Worm (Caenorhabditis elegans): ENCODE results near the gene Y51A2D.13.
A peak's percentile ranks its signal among the peaks of the same experiment; 100 is the strongest.

Gene Y51A2D.13

DNA sequence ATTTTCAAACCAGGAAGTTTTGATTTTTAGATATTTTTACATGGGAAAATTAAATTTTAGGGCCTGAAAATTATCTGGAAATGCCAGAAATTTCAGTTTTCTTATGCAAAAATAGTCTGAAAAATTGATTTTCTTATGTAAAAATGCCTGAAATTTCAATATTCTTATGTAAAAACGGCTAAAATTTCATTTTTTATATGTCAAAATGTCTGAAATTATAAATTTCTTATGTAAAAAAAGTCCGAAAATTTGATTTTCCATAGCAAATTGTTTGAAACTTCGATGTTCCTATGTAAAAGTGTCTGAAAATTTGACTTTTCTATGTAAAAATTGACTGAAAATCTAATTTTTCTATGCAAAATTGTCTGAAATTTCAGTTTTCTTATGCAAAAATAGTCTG lies at the start of gene Y51A2D.13:
TSS of gene Y51A2D.13 (minus strand) at position 101 of the 400 bp plus-strand sequence.
- TF ChIP-seq tbx-8 (GFP tag; optimal IDR thresholded peaks at IDR 0.05) (no peak), ham-2 (GFP tag; optimal IDR thresholded peaks at IDR 0.05) (no peak), ceh-83 (GFP tag; optimal IDR thresholded peaks at IDR 0.05) (no peak), unc-39 (tag; optimal IDR thresholded peaks at IDR 0.05) (no peak), lin-32 (GFP tag; optimal IDR thresholded peaks at IDR 0.05) (no peak), mab-5 (tag; optimal IDR thresholded peaks at IDR 0.05) (no peak), sptf-1 (tag; optimal IDR thresholded peaks at IDR 0.05) (no peak), elt-3 (tag; optimal IDR thresholded peaks at IDR 0.05) (no peak), nhr-76 (tag; optimal IDR thresholded peaks at IDR 0.05) (no peak)

DNA sequence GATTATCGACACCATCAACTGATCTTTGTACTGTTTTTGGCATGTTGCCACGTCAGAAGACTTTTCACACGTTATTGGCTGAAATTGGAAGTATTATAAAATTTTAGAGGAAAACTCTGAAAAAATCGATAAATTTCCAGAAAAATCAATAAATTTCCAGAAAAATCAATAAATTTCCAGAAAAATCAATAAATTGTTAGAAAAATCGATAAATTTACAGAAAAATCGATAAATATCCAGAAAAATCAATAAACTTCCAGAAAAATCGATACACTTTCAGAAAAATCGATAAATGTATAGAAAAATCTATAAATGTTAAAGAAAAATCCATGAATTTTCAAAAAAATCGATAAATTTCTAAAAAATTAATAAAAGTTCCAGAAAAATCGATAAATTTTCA lies 49.3 kb upstream of the Y51A2D.13 start:
- TF ChIP-seq cnd-1 (tag; optimal IDR thresholded peaks at IDR 0.05) (no peak), M03D4.4 (tag; optimal IDR thresholded peaks at IDR 0.05) (no peak), nhr-12 (tag; optimal IDR thresholded peaks at IDR 0.05) (no peak), ceh-39 (tag; optimal IDR thresholded peaks at IDR 0.05) (no peak), ces-1 (GFP tag; optimal IDR thresholded peaks at IDR 0.05) (no peak), ceh-83 (GFP tag; optimal IDR thresholded peaks at IDR 0.05) (no peak), zip-8 (tag; optimal IDR thresholded peaks at IDR 0.05) (no peak), tbx-8 (GFP tag; optimal IDR thresholded peaks at IDR 0.05) (no peak), ceh-43 (GFP tag; optimal IDR thresholded peaks at IDR 0.05) (no peak), nhr-2 (tag; optimal IDR thresholded peaks at IDR 0.05) (no peak), elt-1 (tag; optimal IDR thresholded peaks at IDR 0.05; ENCODE audit: borderline replicate concordance, insufficient read depth) (no peak), sptf-1 (tag; optimal IDR thresholded peaks at IDR 0.05) (no peak), hlh-1 (tag; optimal IDR thresholded peaks at IDR 0.05) (no peak), unc-62 (GFP tag; optimal IDR thresholded peaks at IDR 0.05) (no peak), elt-3 (tag; optimal IDR thresholded peaks at IDR 0.05) (no peak), mab-5 (tag; optimal IDR thresholded peaks at IDR 0.05) (no peak), ham-2 (GFP tag; optimal IDR thresholded peaks at IDR 0.05) (no peak)

DNA sequence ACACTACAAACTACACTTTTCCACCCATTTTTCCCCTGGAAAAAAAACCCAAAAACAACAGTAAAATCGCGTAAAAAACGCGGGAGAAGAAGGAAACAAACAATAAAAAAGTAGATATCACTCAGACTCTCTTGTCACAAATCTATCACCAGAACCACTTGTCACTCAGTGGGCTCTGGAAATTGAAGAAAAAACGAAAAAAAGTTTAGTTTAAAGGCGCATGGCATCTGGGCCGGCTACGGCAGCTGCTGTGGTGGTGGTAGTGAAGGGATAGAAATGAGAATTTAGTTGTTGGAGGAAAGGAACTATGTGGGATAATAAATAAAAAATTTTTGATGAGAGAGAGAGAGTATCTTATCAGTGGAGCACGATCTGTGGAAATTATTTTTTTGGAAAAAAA lies 47.9 kb upstream of the Y51A2D.13 start:
- TF ChIP-seq hlh-1 (tag; optimal IDR thresholded peaks at IDR 0.05) (peak; percentile 48), mab-5 (tag; optimal IDR thresholded peaks at IDR 0.05) (no peak), unc-62 (GFP tag; optimal IDR thresholded peaks at IDR 0.05) (peak; percentile 54)

DNA sequence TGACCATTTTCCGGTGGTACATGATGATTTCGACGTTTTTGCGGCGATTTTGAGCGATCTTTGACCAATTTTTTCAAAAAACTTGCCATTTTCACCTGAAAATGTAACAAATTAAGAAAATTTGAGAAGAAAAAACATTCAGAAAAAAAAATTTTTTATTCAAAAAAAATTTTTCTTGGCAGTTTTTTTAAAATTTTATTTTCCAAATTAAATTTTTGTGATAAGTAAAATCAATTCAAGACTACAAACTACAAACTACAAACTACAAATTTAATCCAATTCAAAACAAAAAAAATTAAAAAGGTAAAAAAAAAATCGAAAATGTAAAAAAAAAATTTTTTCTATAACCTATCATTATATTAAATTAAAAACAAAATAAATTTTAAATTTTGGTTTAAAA lies 47.2 kb upstream of the Y51A2D.13 start, which contains the start of gene Y69H2.15:
TSS of gene Y69H2.15 (minus strand) at position 101 of the 400 bp plus-strand sequence.
- no peak for TF ChIP-seq snpc-4 (tag; optimal IDR thresholded peaks at IDR 0.05)
- TF ChIP-seq drap-1 (GFP tag; optimal IDR thresholded peaks at IDR 0.05): no peak
- no peak for TF ChIP-seq M03D4.4 (tag; optimal IDR thresholded peaks at IDR 0.05)
- TF ChIP-seq lin-32 (GFP tag; optimal IDR thresholded peaks at IDR 0.05): no peak
- TF ChIP-seq sem-2 (GFP tag; optimal IDR thresholded peaks at IDR 0.05): no peak
- no peak for TF ChIP-seq cnd-1 (tag; optimal IDR thresholded peaks at IDR 0.05)
- no peak for TF ChIP-seq flh-1 (GFP tag; optimal IDR thresholded peaks at IDR 0.05)
- no peak for TF ChIP-seq ceh-43 (GFP tag; optimal IDR thresholded peaks at IDR 0.05)
- TF ChIP-seq pha-4 (tag; optimal IDR thresholded peaks at IDR 0.05): no peak
- TF ChIP-seq nhr-76 (tag; optimal IDR thresholded peaks at IDR 0.05): no peak
- no peak for TF ChIP-seq nhr-28 (tag; optimal IDR thresholded peaks at IDR 0.05)

DNA sequence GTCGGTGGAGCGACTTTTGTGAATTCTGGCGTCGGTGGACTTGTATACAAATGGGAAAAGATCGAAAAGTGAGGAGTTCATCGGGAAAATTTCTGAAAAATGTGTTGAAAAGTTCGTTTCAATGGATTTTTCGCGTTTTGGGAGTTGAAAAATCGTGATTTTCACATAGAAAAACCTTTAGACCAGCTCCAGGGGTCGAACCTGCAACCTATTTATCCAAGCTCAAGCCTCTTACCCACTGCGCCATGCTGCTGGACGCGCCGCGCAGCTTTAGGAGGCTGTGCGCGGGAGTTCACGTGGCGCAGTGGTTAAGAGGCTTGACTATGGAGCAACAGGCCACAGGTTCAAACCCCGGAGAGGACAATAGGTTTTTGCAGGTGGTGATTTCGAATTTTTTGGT lies 42.9 kb upstream of the Y51A2D.13 start, which contains the start of gene Y69H2.1:
TSS of gene Y69H2.1 (minus strand) at position 101 of the 400 bp plus-strand sequence.
- TF ChIP-seq sptf-1 (tag; optimal IDR thresholded peaks at IDR 0.05): no peak
- no peak for TF ChIP-seq unc-39 (tag; optimal IDR thresholded peaks at IDR 0.05)
- no peak for TF ChIP-seq elt-1 (tag; optimal IDR thresholded peaks at IDR 0.05; ENCODE audit: borderline replicate concordance, insufficient read depth)
- TF ChIP-seq elt-3 (tag; optimal IDR thresholded peaks at IDR 0.05): no peak
- no peak for TF ChIP-seq hlh-1 (tag; optimal IDR thresholded peaks at IDR 0.05)
- no peak for TF ChIP-seq sem-2 (GFP tag; optimal IDR thresholded peaks at IDR 0.05)
- TF ChIP-seq tbx-8 (GFP tag; optimal IDR thresholded peaks at IDR 0.05): no peak
- no peak for TF ChIP-seq unc-120 (tag; optimal IDR thresholded peaks at IDR 0.05; ENCODE audit: poor library complexity, severe bottlenecking)
- no peak for TF ChIP-seq nhr-28 (tag; optimal IDR thresholded peaks at IDR 0.05)
- TF ChIP-seq snpc-4 (tag; optimal IDR thresholded peaks at IDR 0.05): no peak
- no peak for TF ChIP-seq zip-8 (tag; optimal IDR thresholded peaks at IDR 0.05)

DNA sequence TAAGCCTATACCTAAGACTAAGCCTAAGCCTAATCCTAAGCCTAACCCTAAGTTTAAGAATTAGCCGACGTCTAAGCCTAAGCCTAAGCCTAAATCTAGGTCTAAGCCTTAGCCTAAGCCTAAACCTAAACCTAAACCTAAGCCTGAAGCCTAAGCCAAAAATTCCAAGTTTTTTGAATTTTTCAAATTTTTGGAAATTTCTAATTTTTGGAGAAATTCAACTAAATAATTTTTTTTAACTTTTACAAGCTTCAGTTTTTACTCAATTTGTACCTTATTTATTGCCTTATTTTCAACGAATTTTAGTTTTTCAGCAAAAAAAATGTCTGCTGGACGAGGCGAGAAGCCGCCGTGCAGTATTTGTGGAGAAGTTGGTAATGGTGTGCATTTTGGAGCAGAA lies 36.7 kb upstream of the Y51A2D.13 start, which contains the start of gene nhr-70:
TSS of gene nhr-70 (plus strand) at position 301 of the 400 bp plus-strand sequence.
- TF ChIP-seq drap-1 (GFP tag; optimal IDR thresholded peaks at IDR 0.05) (no peak), mls-2 (tag; optimal IDR thresholded peaks at IDR 0.05) (no peak), cnd-1 (tag; optimal IDR thresholded peaks at IDR 0.05) (no peak), ztf-11 (tag; optimal IDR thresholded peaks at IDR 0.05) (no peak), snpc-4 (tag; optimal IDR thresholded peaks at IDR 0.05) (no peak), nhr-237 (tag; optimal IDR thresholded peaks at IDR 0.05) (no peak), lsy-2 (tag; optimal IDR thresholded peaks at IDR 0.05) (no peak), zip-8 (tag; optimal IDR thresholded peaks at IDR 0.05) (no peak), lin-13 (tag; optimal IDR thresholded peaks at IDR 0.05) (no peak), ceh-83 (GFP tag; optimal IDR thresholded peaks at IDR 0.05) (no peak), nhr-12 (tag; optimal IDR thresholded peaks at IDR 0.05) (no peak), tbx-8 (GFP tag; optimal IDR thresholded peaks at IDR 0.05) (no peak), unc-120 (tag; optimal IDR thresholded peaks at IDR 0.05; ENCODE audit: poor library complexity, severe bottlenecking) (no peak), ceh-43 (GFP tag; optimal IDR thresholded peaks at IDR 0.05) (no peak), nhr-28 (tag; optimal IDR thresholded peaks at IDR 0.05) (no peak), ham-2 (GFP tag; optimal IDR thresholded peaks at IDR 0.05) (no peak), unc-39 (tag; optimal IDR thresholded peaks at IDR 0.05) (no peak), mep-1 (tag; optimal IDR thresholded peaks at IDR 0.05) (no peak)

All from whole organism, mixed stage, embryonic.